Worm (Caenorhabditis elegans): ENCODE measurements around the gene unc-104.
A peak's percentile ranks its signal among the peaks of the same experiment; 100 is the strongest.

unc-104 gene

ce11 chrII:7060202-7060601 lies 65.4 kb downstream of the unc-104 start:
- TF ChIP-seq ahr-1 (tag; optimal IDR thresholded peaks at IDR 0.05) (no peak), ref-2 (tag; optimal IDR thresholded peaks at IDR 0.05) (no peak), F13H6.1 (tag; optimal IDR thresholded peaks at IDR 0.05) (no peak), elt-2 (tag; optimal IDR thresholded peaks at IDR 0.05) (peak; percentile 34)

All from whole organism, late embryonic.